Worm (Caenorhabditis elegans) whole organism, young adult: Measurements from ENCODE around the gene W04B5.6.
"Not testable (repeated sequence)": the region's sequence is repeated elsewhere in the genome, so short reads cannot be mapped to it uniquely, and the experiment has no call there.

Experiments used
- D2030.7 ChIP-seq: fragments of 200-800 bp; sonication (Bioruptor generic); IDR thresholded peaks from 2 replicates; pipeline ENCODE4 v1.3.6; 2022; ENCODE audit warnings: missing genetic modification reagents, missing genetic modification characterization, missing compliant biosample characterization
- F33H1.4 ChIP-seq: fragments of 200-800 bp; sonication (Bioruptor generic); IDR thresholded peaks from 2 replicates; pipeline ENCODE4 v1.3.6; 2022; ENCODE audit warnings: missing genetic modification reagents, missing genetic modification characterization, missing compliant biosample characterization
- Y67H2A.10 ChIP-seq: fragments of 200-800 bp; sonication (Bioruptor generic); conservative IDR thresholded peaks from 2 replicates; pipeline ENCODE4 v1.3.6; 2022; ENCODE audit warnings: missing genetic modification reagents, missing genetic modification characterization, missing compliant biosample characterization
- Y79H2A.3 ChIP-seq: fragments of 200-800 bp; sonication (Bioruptor generic); conservative IDR thresholded peaks from 2 replicates; pipeline ENCODE4 v1.3.6; 2022; ENCODE audit warnings: missing genetic modification reagents, missing genetic modification characterization, missing compliant biosample characterization
- dpl-1 ChIP-seq: fragments of 150-350 bp; optimal IDR thresholded peaks from 2 replicates; lab custom pipeline; 2014; ENCODE audit warnings: missing biosample characterization, missing genetic modification reagents, missing genetic modification characterization
- egl-44 ChIP-seq: fragments of 200-800 bp; sonication (Bioruptor generic); IDR thresholded peaks from 2 replicates; pipeline ENCODE4 v1.3.6; 2022; ENCODE audit warnings: missing genetic modification reagents, missing genetic modification characterization, missing compliant biosample characterization
- egrh-3 ChIP-seq: fragments of 200-800 bp; sonication (Bioruptor generic); IDR thresholded peaks from 2 replicates; pipeline ENCODE4 v1.3.6; 2022; ENCODE audit warnings: missing genetic modification reagents, missing genetic modification characterization, missing compliant biosample characterization
- him-1 ChIP-seq: sonication (generic microtip); optimal IDR thresholded peaks from 2 replicates; lab custom pipeline; 2016; ENCODE audit warnings: missing genotype, missing genetic modification reagents, missing genetic modification characterization, missing compliant biosample characterization
- hlh-12 ChIP-seq: sonication (generic microtip); optimal IDR thresholded peaks from 2 replicates; lab custom pipeline; 2016; ENCODE audit warnings: missing genetic modification characterization, missing compliant biosample characterization
- hlh-26 ChIP-seq: fragments of 200-800 bp; sonication (Bioruptor generic); conservative IDR thresholded peaks from 2 replicates; pipeline ENCODE4 v1.3.6; 2022; ENCODE audit warnings: missing genetic modification reagents, missing genetic modification characterization, missing compliant biosample characterization
- hmg-1.2 ChIP-seq: fragments of 200-800 bp; sonication (Bioruptor generic); IDR thresholded peaks from 2 replicates; pipeline ENCODE4 v1.3.6; 2022; ENCODE audit warnings: missing genetic modification reagents, missing genetic modification characterization, missing compliant biosample characterization
- hmg-20 ChIP-seq: fragments of 200-800 bp; sonication (Bioruptor generic); IDR thresholded peaks from 2 replicates; pipeline ENCODE4 v1.3.6; 2022; ENCODE audit warnings: missing genetic modification reagents, missing genetic modification characterization, missing compliant biosample characterization
- lin-26 ChIP-seq: fragments of 200-800 bp; sonication (Bioruptor generic); IDR thresholded peaks from 2 replicates; pipeline ENCODE4 v1.3.6; 2022; ENCODE audit warnings: missing genetic modification reagents, missing genetic modification characterization, missing compliant biosample characterization
- lin-40 ChIP-seq: sonication (generic microtip); optimal IDR thresholded peaks from 2 replicates; lab custom pipeline; 2016; ENCODE audit warnings: missing genetic modification characterization, mild to moderate bottlenecking, missing compliant biosample characterization, missing genotype, missing genetic modification reagents
- lsl-1 ChIP-seq: fragments of 200-800 bp; sonication (Bioruptor generic); optimal IDR thresholded peaks from 2 replicates; lab custom pipeline; 2018; ENCODE audit warnings: mild to moderate bottlenecking, missing genetic modification characterization, moderate library complexity, missing compliant biosample characterization
- madf-6 ChIP-seq: fragments of 200-800 bp; sonication (Bioruptor generic); IDR thresholded peaks from 2 replicates; pipeline ENCODE4 v1.3.6; 2022; ENCODE audit warnings: missing genetic modification reagents, missing genetic modification characterization, missing compliant biosample characterization
- madf-8 ChIP-seq: fragments of 200-800 bp; sonication (Bioruptor generic); conservative IDR thresholded peaks from 2 replicates; pipeline ENCODE4 v1.3.6; 2022; ENCODE audit warnings: missing genetic modification reagents, missing genetic modification characterization, missing compliant biosample characterization
- mcd-1 ChIP-seq: fragments of 200-800 bp; sonication (Bioruptor generic); IDR thresholded peaks from 2 replicates; pipeline ENCODE4 v1.3.6; 2022; ENCODE audit warnings: missing genetic modification reagents, missing genetic modification characterization, missing compliant biosample characterization
- mes-4 ChIP-seq: sonication (generic microtip); optimal IDR thresholded peaks from 2 replicates; lab custom pipeline; 2016; ENCODE audit warnings: missing genotype, missing genetic modification characterization, missing compliant biosample characterization
- nhr-80 ChIP-seq: sonication (generic microtip); optimal IDR thresholded peaks from 2 replicates; lab custom pipeline; 2016; ENCODE audit warnings: missing genetic modification characterization, missing compliant biosample characterization
- rpc-1 ChIP-seq, 2 experiments: fragments of 150-350 bp in 1 of 2; sonication (generic microtip) in 1 of 2; optimal IDR thresholded peaks; 2 replicates each; lab custom pipeline; 2014 to 2018; ENCODE audit warnings: missing biosample characterization in 1 of 2, missing genetic modification characterization in 1 of 2, missing genetic modification reagents in 1 of 2, missing genotype in 1 of 2
- snpc-3.4 ChIP-seq: sonication (generic microtip); optimal IDR thresholded peaks from 2 replicates; lab custom pipeline; 2017; ENCODE audit warnings: missing genetic modification characterization, mild to moderate bottlenecking, missing compliant biosample characterization, antibody characterized with exemption, moderate library complexity, missing genotype, missing genetic modification reagents
- xnd-1 ChIP-seq: sonication (generic microtip); optimal IDR thresholded peaks from 2 replicates; lab custom pipeline; 2016; ENCODE audit warnings: missing genotype, missing genetic modification reagents, missing genetic modification characterization, missing compliant biosample characterization
- zfh-2 ChIP-seq: fragments of 200-800 bp; sonication (Bioruptor generic); conservative IDR thresholded peaks from 2 replicates; pipeline ENCODE4 v1.3.6; 2022; ENCODE audit warnings: missing genetic modification reagents, missing genetic modification characterization, missing compliant biosample characterization
- ztf-6 ChIP-seq: fragments of 200-800 bp; sonication (Bioruptor generic); IDR thresholded peaks from 2 replicates; pipeline ENCODE4 v1.3.6; 2022; ENCODE audit warnings: missing genetic modification reagents, missing genetic modification characterization, missing compliant biosample characterization

W04B5.6 gene

DNA sequence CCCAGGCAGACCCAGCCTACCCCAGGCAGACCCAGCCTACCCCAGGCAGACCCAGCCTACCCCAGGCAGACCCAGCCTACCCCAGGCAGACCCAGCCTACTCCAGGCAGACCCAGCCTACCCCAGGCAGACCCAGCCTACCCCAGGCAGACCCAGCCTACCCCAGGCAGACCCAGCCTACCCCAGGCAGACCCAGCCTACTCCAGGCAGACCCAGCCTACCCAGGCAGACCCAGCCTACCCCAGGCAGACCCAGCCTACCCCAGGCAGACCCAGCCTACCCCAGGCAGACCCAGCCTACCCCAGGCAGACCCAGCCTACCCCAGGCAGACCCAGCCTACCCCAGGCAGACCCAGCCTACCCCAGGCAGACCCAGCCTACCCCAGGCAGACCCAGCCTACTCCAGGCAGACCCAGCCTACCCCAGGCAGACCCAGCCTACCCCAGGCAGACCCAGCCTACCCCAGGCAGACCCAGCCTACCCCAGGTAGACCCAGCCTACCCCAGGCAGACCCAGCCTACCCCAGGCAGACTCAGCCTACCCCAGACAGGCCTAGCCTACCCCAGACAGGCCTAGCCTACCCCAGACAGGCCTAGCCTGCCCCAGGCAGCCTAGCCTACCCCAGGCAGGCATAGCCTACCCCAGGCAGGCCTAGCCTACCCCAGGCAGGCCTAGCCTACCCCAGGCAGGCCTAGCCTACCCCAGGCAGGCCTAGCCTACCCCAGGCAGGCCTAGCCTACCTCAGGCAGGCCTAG, 35.7 kb upstream of the W04B5.6 start:
- peak; percentile 61; the same call in 1 of the 2 replicates for TF ChIP-seq egrh-3 (GFP tag; lab: Robert Waterston, UW)
- TF ChIP-seq zfh-2 (GFP tag; lab: Robert Waterston, UW) = peak; percentile 51

DNA sequence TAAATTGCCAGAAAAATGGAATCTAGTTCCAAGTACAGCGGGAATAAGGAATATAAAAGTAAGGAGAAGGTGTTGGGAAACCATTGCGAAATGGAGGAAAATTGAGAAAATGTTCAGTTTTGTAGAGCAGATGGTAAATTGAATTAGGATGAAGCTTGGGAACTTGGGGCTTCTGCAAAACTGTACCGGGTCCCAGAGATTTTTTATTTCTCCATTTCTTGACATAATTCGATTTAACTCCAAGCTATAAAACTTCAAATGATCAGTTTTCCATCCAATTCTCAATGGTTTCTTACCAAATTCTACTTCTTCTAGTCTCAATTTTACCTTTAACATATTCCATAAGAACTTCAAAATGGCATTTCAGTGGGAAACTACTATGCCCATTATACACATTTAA, 32.9 kb upstream of the W04B5.6 start, which contains the start of the genes E02H9.9 and E02H9.1:
TSS of gene E02H9.9 (minus strand) at position 101 of the 400 bp plus-strand sequence.
TSS of gene E02H9.1 (plus strand) at position 285 of the 400 bp plus-strand sequence.
- TF ChIP-seq hlh-26 (GFP tag; lab: Robert Waterston, UW) (no peak), Y67H2A.10 (GFP tag; lab: Robert Waterston, UW) (no peak), Y79H2A.3 (GFP tag; lab: Robert Waterston, UW) (no peak), mes-4 (tag; lab: Kevin White, UChicago) (no peak), him-1 (tag; lab: Kevin White, UChicago) (no peak), ztf-6 (GFP tag; lab: Robert Waterston, UW) (no peak), lin-40 (tag; lab: Kevin White, UChicago) (no peak), nhr-80 (tag; lab: Kevin White, UChicago) (no peak), hlh-12 (no peak), snpc-3.4 (no peak), dpl-1 (GFP tag; lab: Kevin White, UChicago) (no peak)
- TF ChIP-seq, all 124 proteins: peak for 0

DNA sequence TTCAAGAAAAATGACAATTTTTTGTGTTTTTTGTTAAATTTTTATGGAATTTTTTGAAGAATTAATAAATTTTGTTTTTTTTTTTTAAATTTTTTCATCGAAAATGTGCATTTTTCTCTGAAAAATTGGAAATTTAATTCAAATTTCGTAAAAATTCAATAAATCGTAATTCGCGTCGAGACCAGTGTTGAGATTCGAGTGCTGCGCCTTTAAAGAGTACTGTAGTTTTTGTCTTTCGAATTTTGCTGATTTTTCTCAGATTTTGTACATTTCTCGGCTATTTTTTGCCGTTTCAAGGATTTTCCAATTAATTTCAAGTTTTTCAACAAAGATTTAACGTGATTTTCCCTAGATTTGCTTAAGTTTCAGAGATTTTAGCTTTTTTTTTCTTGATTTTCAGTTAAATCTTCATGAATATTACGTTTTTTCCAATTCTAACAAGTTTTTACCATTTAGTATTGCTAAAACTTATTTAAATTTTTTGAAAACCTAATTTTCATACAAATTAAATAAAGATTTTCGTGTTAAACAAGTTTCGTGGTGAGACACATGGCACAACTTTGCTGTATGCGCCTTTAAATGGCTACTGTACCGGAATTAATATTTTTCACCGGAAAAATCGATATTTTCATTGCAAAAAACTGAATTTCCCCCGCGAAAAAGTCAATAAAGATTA, 25.9 kb upstream of the W04B5.6 start:
- TF ChIP-seq F33H1.4 (peak; percentile 87), madf-6 (peak; percentile 84), D2030.7 (GFP tag; lab: Robert Waterston, UW) (0 out of 2 replicates have a peak, but pooled peaks have one; percentile 8), xnd-1 (tag; lab: Kevin White, UChicago) (peak; percentile 74), lsl-1 (GFP tag; lab: Kevin White, UChicago) (peak; percentile 70), madf-8 (GFP tag; lab: Robert Waterston, UW) (peak; percentile 65)

DNA sequence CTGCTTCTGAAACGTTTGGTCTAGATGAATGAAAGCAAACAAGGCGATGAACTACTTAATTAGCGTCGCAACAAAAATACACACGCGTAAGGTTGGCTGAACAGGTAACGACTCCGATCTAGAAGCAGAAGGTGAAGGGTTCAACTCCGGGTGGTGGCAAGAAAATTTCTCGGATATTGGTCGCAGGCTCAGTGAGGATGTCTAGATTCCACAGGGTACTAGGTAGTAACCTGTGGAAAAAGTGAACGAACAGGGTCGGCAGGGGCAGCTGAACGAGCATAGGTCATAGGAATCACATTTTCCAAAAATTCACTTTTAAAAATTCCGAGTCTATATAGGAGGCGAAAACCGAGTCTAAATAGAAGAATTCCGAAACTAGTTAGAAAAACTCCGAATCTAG, 25.1 kb upstream of the W04B5.6 start:
- peak; percentile 39 for TF ChIP-seq F33H1.4
- peak; percentile 74 for TF ChIP-seq lin-26 (GFP tag; lab: Robert Waterston, UW)
- 0 out of 2 replicates have a peak, but pooled peaks have one; percentile 26 for TF ChIP-seq mcd-1 (GFP tag; lab: Robert Waterston, UW)
- peak; percentile 64 for TF ChIP-seq madf-6
- peak; percentile 49; the same call in 1 of the 2 replicates for TF ChIP-seq egl-44
- not testable (repeated sequence) for TF ChIP-seq rpc-1 (optimal IDR thresholded peaks at IDR 0.05; lab: Kevin White, UChicago)
- peak; percentile 48 for TF ChIP-seq rpc-1 (tag; optimal IDR thresholded peaks at IDR 0.05; lab: Kevin White, UChicago)
- 0 out of 2 replicates have a peak, but pooled peaks have one; percentile 9 for TF ChIP-seq hmg-20 (GFP tag; lab: Robert Waterston, UW)
- 0 out of 2 replicates have a peak, but pooled peaks have one; percentile 8 for TF ChIP-seq hmg-1.2 (GFP tag; lab: Robert Waterston, UW)
- TF ChIP-seq D2030.7 (GFP tag; lab: Robert Waterston, UW) = peak; percentile 53; the same call in 1 of the 2 replicates

DNA sequence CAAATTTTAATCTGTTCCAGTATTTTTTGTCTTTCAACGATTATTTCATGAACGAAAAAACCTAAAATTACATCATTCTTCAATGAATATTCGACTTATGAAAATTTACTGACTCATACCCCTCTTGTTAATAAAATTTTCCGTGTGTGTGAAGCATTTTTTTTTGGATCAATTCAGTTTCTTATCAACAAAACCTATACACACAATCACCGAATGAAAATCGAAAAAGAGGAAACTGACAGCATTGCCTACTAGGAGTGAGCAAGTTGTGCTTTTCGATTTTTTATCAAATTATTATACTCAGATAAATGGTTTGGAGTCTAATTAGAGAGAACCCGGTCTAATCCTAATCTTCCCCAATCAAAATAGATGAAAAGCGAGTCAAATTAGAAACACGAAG, 23.5 kb upstream of the W04B5.6 start, which contains the start of gene E02H9.3:
TSS of gene E02H9.3 (plus strand) at position 301 of the 400 bp plus-strand sequence.
- TF ChIP-seq nhr-80 (tag; lab: Kevin White, UChicago) = peak; percentile 10

DNA sequence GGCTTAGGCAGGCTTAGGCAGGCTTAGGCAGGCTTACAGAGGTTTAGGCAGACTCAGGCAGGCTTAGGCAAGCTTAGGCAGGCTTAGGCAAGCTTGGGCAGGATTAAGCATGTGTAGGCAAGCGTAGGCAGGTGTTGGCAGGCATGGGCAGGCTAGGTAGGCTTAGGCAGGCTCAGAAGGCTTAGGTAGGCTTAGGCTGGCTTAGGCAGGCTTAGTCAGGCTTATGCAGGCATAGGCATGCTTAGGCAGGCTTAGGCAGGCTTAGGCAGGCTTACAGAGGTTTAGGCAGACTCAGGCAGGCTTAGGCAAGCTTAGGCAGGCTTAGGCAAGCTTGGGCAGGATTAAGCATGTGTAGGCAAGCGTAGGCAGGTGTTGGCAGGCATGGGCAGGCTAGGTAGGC, 20.2 kb upstream of the W04B5.6 start:
- TF ChIP-seq zfh-2 (GFP tag; lab: Robert Waterston, UW) = peak; percentile 71
